Fruit fly (Drosophila melanogaster): ENCODE measurements around the gene CG14518.

CG14518 gene

DNA sequence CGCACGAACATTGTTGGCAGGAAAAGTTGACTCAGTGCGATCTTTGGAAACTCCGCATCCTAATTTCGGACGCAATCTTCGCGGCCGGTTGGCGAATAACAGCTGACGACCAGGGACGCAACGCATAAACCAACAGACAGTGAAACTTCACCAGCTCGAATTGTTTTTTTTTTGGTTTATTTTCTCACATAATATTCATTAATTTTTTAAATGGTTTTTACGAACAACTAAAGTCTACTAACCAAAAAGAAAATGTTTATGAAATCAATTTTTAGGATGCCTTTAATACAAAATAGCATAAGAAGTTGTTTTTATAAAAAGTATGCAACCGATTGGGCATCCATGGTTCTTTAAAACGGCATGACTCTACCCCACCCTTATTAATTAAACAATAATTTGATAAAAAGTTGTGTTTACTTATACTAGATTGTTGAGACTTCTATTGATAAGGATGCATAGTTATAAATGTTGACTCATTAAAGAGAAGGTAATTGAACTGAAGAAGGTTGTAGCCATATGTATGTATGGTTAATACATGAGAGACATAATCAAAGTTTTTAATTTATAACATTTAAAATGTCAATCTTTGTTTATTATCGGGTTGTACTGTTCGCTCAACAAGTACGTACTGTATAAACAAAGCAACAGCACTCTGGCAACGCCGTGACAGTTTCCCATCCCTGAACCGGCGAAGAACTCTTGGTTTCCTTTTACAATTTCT lies 9.3 kb downstream of the CG14518 start, which contains the start of the genes beta4GalNAcTB and Cpsf100 (continued):
- TF ChIP-seq CG9437 (GFP tag; optimal IDR thresholded peaks at IDR 0.05) (peak; percentile 86), BEAF-32 (GFP tag; optimal IDR thresholded peaks at IDR 0.05) (peak; percentile 7), CG3065 (GFP tag; optimal IDR thresholded peaks at IDR 0.05) (peak; percentile 8), Ada2b (GFP tag; IDR thresholded peaks at IDR 0.05) (peak; percentile 29; the same call in 1 of the 2 replicates), hkb (optimal IDR thresholded peaks at IDR 0.05) (no peak), hkb (GFP tag; IDR thresholded peaks at IDR 0.05) (peak; percentile 35; the same call in 1 of the 2 replicates), vfl (GFP tag; optimal IDR thresholded peaks at IDR 0.05) (peak; percentile 21), zfh1 (GFP tag; IDR thresholded peaks at IDR 0.05) (peak; percentile 67; the same call in 2 of the 3 replicates), lmd (GFP tag; IDR thresholded peaks at IDR 0.05) (peak; percentile 68), jumu (GFP tag; optimal IDR thresholded peaks at IDR 0.05) (peak; percentile 51), Taf1 (GFP tag; IDR thresholded peaks at IDR 0.05) (0 out of 2 replicates have a peak, but pooled peaks have one; percentile 7), CG33557 (GFP tag; optimal IDR thresholded peaks at IDR 0.05) (peak; percentile 44), z (GFP tag; IDR thresholded peaks at IDR 0.05) (no peak), Ets65A (GFP tag) (peak; percentile 97), fd96Cb (tag; optimal IDR thresholded peaks at IDR 0.05) (peak; percentile 51), unpg (GFP tag; optimal IDR thresholded peaks at IDR 0.05) (peak; percentile 39), CG34422 (GFP tag; IDR thresholded peaks at IDR 0.05) (peak; percentile 70), Hmx (GFP tag; optimal IDR thresholded peaks at IDR 0.05) (peak; percentile 46), CG15269 (tag; optimal IDR thresholded peaks at IDR 0.05) (peak; percentile 70), CG30403 (GFP tag; optimal IDR thresholded peaks at IDR 0.05) (peak; percentile 92), exex (tag; optimal IDR thresholded peaks at IDR 0.05) (peak; percentile 80), chm (GFP tag; IDR thresholded peaks at IDR 0.05) (0 out of 2 replicates have a peak, but pooled peaks have one; percentile 52), pfk (GFP tag; optimal IDR thresholded peaks at IDR 0.05) (no peak), CG1647 (GFP tag; optimal IDR thresholded peaks at IDR 0.05) (no peak), NC2β (GFP tag; optimal IDR thresholded peaks at IDR 0.05) (peak; percentile 27), ab (GFP tag; optimal IDR thresholded peaks at IDR 0.05) (peak; percentile 7), fd64A (GFP tag; optimal IDR thresholded peaks at IDR 0.05) (no peak), inv (GFP tag; IDR thresholded peaks at IDR 0.05; ENCODE audit: partially characterized antibody) (no peak), oc (tag; optimal IDR thresholded peaks at IDR 0.05) (no peak), CG8944 (GFP tag; optimal IDR thresholded peaks at IDR 0.05) (peak; percentile 35), Tbp (GFP tag; optimal IDR thresholded peaks at IDR 0.05) (no peak), shn (GFP tag; optimal IDR thresholded peaks at IDR 0.05) (peak; percentile 33), crc (GFP tag; optimal IDR thresholded peaks at IDR 0.05) (peak; percentile 30), Side (GFP tag; optimal IDR thresholded peaks at IDR 0.05) (peak; percentile 39), GATAe (GFP tag; conservative IDR thresholded peaks at IDR 0.05) (no peak; the same call in 1 of the 2 replicates), HHEX (GFP tag; optimal IDR thresholded peaks at IDR 0.05) (peak; percentile 75), NK7.1 (GFP tag; optimal IDR thresholded peaks at IDR 0.05) (no peak), MBD-R2 (GFP tag; IDR thresholded peaks at IDR 0.05) (peak; percentile 89), CG2678 (tag; optimal IDR thresholded peaks at IDR 0.05) (peak; percentile 83), ci (GFP tag; IDR thresholded peaks at IDR 0.05) (0 out of 3 replicates have a peak, but pooled peaks have one; percentile 32), CG6765 (GFP tag; optimal IDR thresholded peaks at IDR 0.05) (peak; percentile 47), h (optimal IDR thresholded peaks at IDR 0.05) (no peak), Six4 (GFP tag; optimal IDR thresholded peaks at IDR 0.05) (peak; percentile 49), klu (GFP tag; IDR thresholded peaks at IDR 0.05) (peak; percentile 50), grau (tag; optimal IDR thresholded peaks at IDR 0.05) (peak; percentile 97), amos (GFP tag; IDR thresholded peaks at IDR 0.05; ENCODE audit: partially characterized antibody) (no peak), corto (GFP tag; optimal IDR thresholded peaks at IDR 0.05) (no peak), CG18619 (GFP tag; optimal IDR thresholded peaks at IDR 0.05) (peak; percentile 77), CG14667 (GFP tag; IDR thresholded peaks at IDR 0.05) (peak; percentile 41), bab2 (GFP tag; optimal IDR thresholded peaks at IDR 0.05) (peak; percentile 68), PHDP (tag; optimal IDR thresholded peaks at IDR 0.05) (peak; percentile 47)

Data from whole organism, embryonic.